Worm (Caenorhabditis elegans) whole organism, mixed stage, embryonic: Measurements from ENCODE around the gene Y71H2AM.14.

Experiments used
- M03D4.4 ChIP-seq: sonication (generic microtip); optimal IDR thresholded peaks from 2 replicates; lab custom pipeline; 2017; ENCODE audit warnings: mild to moderate bottlenecking, missing genetic modification characterization, missing compliant biosample characterization
- bed-3 ChIP-seq: fragments of 200-800 bp; sonication (Bioruptor generic); optimal IDR thresholded peaks from 3 replicates; lab custom pipeline; 2018; ENCODE audit warnings: mild to moderate bottlenecking, missing genetic modification characterization, moderate library complexity, missing compliant biosample characterization
- ceh-39 ChIP-seq: fragments of 150-350 bp; optimal IDR thresholded peaks from 2 replicates; lab custom pipeline; 2014; ENCODE audit warnings: missing biosample characterization, missing genetic modification characterization
- ceh-43 ChIP-seq: fragments of 200-800 bp; sonication (Bioruptor generic); optimal IDR thresholded peaks from 2 replicates; lab custom pipeline; 2018; ENCODE audit warnings: mild to moderate bottlenecking, missing genetic modification characterization, moderate library complexity, missing compliant biosample characterization
- ceh-83 ChIP-seq: fragments of 200-800 bp; sonication (Bioruptor generic); optimal IDR thresholded peaks from 2 replicates; lab custom pipeline; 2018; ENCODE audit warnings: mild to moderate bottlenecking, missing genetic modification characterization, missing compliant biosample characterization
- ces-1 ChIP-seq: fragments of 150-350 bp; optimal IDR thresholded peaks from 2 replicates; lab custom pipeline; 2014; ENCODE audit warnings: missing biosample characterization, missing genetic modification reagents, missing genetic modification characterization
- cnd-1 ChIP-seq: fragments of 200-800 bp; sonication (Bioruptor generic); optimal IDR thresholded peaks from 2 replicates; lab custom pipeline; 2018; ENCODE audit warnings: mild to moderate bottlenecking, missing genetic modification characterization, missing compliant biosample characterization
- elt-3 ChIP-seq: fragments of 150-350 bp; optimal IDR thresholded peaks from 2 replicates; lab custom pipeline; 2014; ENCODE audit warnings: missing biosample characterization, missing genetic modification characterization
- flh-1 ChIP-seq: fragments of 200-800 bp; sonication (Bioruptor generic); optimal IDR thresholded peaks from 2 replicates; lab custom pipeline; 2018; ENCODE audit warnings: mild to moderate bottlenecking, missing genetic modification characterization, moderate library complexity, missing compliant biosample characterization
- ham-2 ChIP-seq: fragments of 200-800 bp; sonication (Bioruptor generic); optimal IDR thresholded peaks from 2 replicates; lab custom pipeline; 2018; ENCODE audit warnings: mild to moderate bottlenecking, missing genetic modification characterization, missing compliant biosample characterization
- hlh-1 ChIP-seq: fragments of 150-350 bp; optimal IDR thresholded peaks from 2 replicates; lab custom pipeline; 2014; ENCODE audit warnings: missing biosample characterization, missing genetic modification reagents, missing genetic modification characterization
- lin-32 ChIP-seq: fragments of 200-800 bp; sonication (Bioruptor generic); optimal IDR thresholded peaks from 2 replicates; lab custom pipeline; 2018; ENCODE audit warnings: mild to moderate bottlenecking, missing genetic modification characterization, missing compliant biosample characterization
- mab-5 ChIP-seq: fragments of 150-350 bp; optimal IDR thresholded peaks from 2 replicates; lab custom pipeline; 2014; ENCODE audit warnings: missing biosample characterization, missing genetic modification characterization
- mep-1 ChIP-seq: fragments of 150-350 bp; optimal IDR thresholded peaks from 2 replicates; lab custom pipeline; 2017; ENCODE audit warnings: missing biosample characterization, missing genetic modification reagents, missing genetic modification characterization, inconsistent platforms
- mls-2 ChIP-seq: sonication (generic microtip); optimal IDR thresholded peaks from 2 replicates; lab custom pipeline; 2016; ENCODE audit warnings: mild to moderate bottlenecking, missing genetic modification characterization, moderate library complexity, missing compliant biosample characterization
- nhr-28 ChIP-seq: fragments of 150-350 bp; optimal IDR thresholded peaks from 2 replicates; lab custom pipeline; 2014; ENCODE audit warnings: missing biosample characterization, missing genetic modification characterization
- nhr-76 ChIP-seq: sonication (generic microtip); optimal IDR thresholded peaks from 2 replicates; lab custom pipeline; 2017; ENCODE audit warnings: missing biosample characterization, missing genetic modification characterization
- pha-4 ChIP-seq: fragments of 150-350 bp; optimal IDR thresholded peaks from 2 replicates; lab custom pipeline; 2018; ENCODE audit warnings: missing biosample characterization, missing genetic modification reagents, missing genetic modification characterization
- sem-2 ChIP-seq: fragments of 200-800 bp; sonication (Bioruptor generic); optimal IDR thresholded peaks from 2 replicates; lab custom pipeline; 2018; ENCODE audit warnings: mild to moderate bottlenecking, missing genetic modification characterization, missing compliant biosample characterization
- snpc-4 ChIP-seq: fragments of 150-350 bp; optimal IDR thresholded peaks from 2 replicates; lab custom pipeline; 2014; ENCODE audit warnings: missing biosample characterization, missing genetic modification characterization
- sptf-1 ChIP-seq: sonication (generic microtip); optimal IDR thresholded peaks from 2 replicates; lab custom pipeline; 2017; ENCODE audit warnings: mild to moderate bottlenecking, missing genetic modification characterization, moderate library complexity, missing compliant biosample characterization
- tbx-8 ChIP-seq: fragments of 200-800 bp; sonication (Bioruptor generic); optimal IDR thresholded peaks from 2 replicates; lab custom pipeline; 2018; ENCODE audit warnings: mild to moderate bottlenecking, missing genetic modification characterization, moderate library complexity, missing compliant biosample characterization
- unc-62 ChIP-seq: fragments of 150-350 bp; optimal IDR thresholded peaks from 2 replicates; lab custom pipeline; 2014; ENCODE audit warnings: missing biosample characterization, missing genetic modification reagents, missing genetic modification characterization
- ztf-11 ChIP-seq: fragments of 150-350 bp; optimal IDR thresholded peaks from 2 replicates; lab custom pipeline; 2014; ENCODE audit warnings: missing biosample characterization, missing genetic modification characterization

The Y71H2AM.14 gene

DNA sequence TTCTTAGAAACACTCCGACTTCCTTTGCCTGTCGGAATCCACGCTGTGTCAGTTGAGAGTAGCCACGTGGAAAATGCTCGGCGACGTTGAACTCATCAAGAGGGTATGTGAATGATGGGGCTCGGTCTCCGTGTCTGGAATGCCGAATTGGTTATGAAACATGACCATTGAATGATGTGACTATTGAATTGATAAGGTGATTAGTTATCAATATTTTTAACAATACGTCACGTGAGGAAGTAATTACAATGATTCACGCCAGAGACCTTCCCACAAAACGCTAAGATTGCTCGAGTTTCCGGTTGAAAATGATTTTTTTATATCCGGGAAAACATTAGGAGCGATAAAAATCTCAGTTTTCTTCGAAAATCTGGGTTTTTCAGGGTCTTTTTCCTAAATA is 12.9 kb upstream of the Y71H2AM.14 start:
- TF ChIP-seq cnd-1 (tag; lab: Kevin White, UChicago): no peak
- no peak for TF ChIP-seq M03D4.4 (tag; lab: Kevin White, UChicago)
- no peak for TF ChIP-seq ces-1
- TF ChIP-seq, all 35 proteins: peak for 0

DNA sequence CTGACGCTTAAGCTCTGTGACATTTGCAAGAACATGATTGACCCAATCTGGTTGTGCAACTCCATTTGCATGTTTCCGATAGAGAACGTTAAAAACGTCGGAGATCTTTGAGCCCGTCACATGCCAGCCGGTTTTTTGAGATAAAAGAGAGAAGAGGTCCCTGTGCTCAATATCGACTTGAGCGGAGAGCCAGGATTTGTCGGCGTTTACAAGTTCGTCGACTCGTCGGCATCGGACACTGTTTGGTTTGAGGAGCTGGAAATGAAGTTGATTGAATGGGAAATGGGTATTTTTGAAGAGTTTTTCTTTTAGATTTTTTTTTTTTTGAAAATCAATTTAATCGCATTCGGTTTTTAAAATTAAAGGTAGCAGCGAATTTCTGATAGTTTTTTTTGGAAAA is 11.6 kb upstream of the Y71H2AM.14 start:
- TF ChIP-seq cnd-1 (tag; lab: Kevin White, UChicago) (no peak), ceh-39 (tag; lab: Kevin White, UChicago) (no peak), ceh-83 (GFP tag; lab: Kevin White, UChicago) (no peak), bed-3 (GFP tag; lab: Kevin White, UChicago) (no peak)

DNA sequence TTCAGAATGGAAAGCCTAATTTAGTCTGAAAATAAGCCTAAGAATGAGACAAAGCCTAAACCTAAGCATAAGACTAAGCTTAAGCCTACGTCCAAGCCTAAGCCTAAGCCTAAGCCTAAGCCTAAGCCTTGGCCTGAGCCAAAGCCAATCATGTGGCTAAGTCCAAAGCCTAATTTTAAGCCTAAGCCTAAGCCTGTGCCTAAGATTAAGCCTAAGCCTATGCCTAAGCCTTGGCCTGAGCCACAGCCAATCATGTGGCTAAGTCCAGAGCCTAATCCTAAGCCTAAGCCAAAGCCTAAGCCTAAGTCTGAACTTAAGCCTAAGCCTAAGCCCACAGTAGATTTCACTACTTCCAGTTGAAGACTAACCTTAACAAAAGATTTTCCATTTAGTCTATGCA is 11.0 kb upstream of the Y71H2AM.14 start:
- TF ChIP-seq ham-2 (GFP tag; lab: Kevin White, UChicago) (peak; percentile 9), ceh-83 (GFP tag; lab: Kevin White, UChicago) (no peak)

DNA sequence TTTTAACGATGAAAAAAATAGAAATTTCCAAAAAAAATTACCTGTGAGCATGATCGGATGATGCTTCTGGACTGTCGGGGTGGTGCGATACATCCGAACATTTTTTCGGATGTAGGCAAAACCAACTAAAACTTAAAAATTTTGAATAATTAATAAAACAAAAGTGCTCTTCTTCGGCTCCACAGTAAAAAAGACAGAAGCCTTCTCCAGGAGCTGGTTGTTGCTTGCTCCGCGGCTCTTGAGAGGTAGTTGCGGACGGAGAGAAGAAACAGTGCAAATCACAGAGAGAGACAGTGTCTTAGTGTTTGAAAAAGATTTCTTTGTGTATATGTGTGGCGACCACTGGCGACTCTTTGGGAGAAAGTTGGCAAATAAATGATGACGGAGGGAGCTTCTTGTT is 9.8 kb upstream of the Y71H2AM.14 start, which contains the start of gene gldi-9:
Gene gldi-9 (minus strand): TSS at position 101 of the 400 bp plus-strand sequence.
- no peak for TF ChIP-seq mls-2 (tag; lab: Kevin White, UChicago)
- TF ChIP-seq M03D4.4 (tag; lab: Kevin White, UChicago): no peak
- no peak for TF ChIP-seq ham-2 (GFP tag; lab: Kevin White, UChicago)
- TF ChIP-seq flh-1 (GFP tag; lab: Kevin White, UChicago): no peak
- no peak for TF ChIP-seq hlh-1 (tag; lab: Kevin White, UChicago)
- TF ChIP-seq sptf-1 (tag; lab: Kevin White, UChicago): no peak

DNA sequence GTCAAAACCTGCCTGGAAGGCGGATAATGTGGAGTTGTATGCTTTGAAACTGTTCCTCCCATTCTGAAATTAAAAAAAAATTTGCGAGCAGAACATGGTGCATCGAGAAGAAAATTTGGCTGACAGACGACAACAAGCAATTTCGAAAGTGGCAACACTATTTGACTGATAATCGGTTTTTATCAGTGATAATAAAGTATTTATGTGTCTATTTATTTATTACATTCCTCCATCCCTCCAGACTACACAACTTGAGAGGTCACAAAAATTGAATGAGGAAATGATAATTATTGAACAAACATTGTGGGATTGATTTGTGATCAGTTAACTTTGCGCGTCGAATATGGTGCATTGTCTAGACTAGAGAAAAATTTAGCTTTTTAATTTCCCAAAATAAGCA is 7.0 kb downstream of the Y71H2AM.14 start, which contains the start of gene cest-25:
Gene cest-25 (minus strand): TSS at position 63 of the 400 bp plus-strand sequence.
- TF ChIP-seq mls-2 (tag; lab: Kevin White, UChicago) (no peak), snpc-4 (tag; lab: Kevin White, UChicago) (no peak), bed-3 (GFP tag; lab: Kevin White, UChicago) (no peak), mep-1 (no peak), sptf-1 (tag; lab: Kevin White, UChicago) (no peak), lin-32 (GFP tag; lab: Kevin White, UChicago) (no peak), nhr-76 (tag; lab: Kevin White, UChicago) (no peak), sem-2 (no peak), ces-1 (no peak), M03D4.4 (tag; lab: Kevin White, UChicago) (no peak), ceh-43 (no peak), ztf-11 (tag; lab: Kevin White, UChicago) (no peak), ham-2 (GFP tag; lab: Kevin White, UChicago) (no peak)
- TF ChIP-seq, all 35 proteins: peak for 0

DNA sequence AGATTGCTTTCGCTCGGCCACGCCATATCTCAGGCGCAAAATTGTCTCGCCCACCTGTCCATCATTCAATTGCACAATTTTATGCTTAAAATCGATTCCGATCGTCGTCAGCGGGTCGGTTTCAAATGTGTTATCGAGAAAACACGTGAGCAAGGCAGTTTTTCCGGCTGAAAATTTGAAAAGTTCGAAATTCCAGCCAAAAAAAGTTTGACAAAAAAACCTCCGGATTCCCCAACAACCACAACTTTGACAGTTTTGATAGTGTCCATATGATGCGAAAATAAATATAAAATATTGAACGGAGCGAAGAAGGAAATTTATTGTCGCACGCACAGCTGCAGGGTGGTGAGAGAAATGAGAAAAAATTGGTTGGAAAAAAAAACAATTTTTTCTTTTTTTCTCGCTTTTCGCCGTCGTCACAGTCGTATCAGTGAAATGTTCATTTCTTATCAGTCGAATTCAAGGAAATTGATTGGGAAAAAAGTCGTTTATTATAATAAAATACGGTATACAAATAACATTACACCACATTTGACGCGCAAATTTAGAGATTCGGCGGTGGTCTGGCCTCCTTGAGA is 12.8 kb downstream of the Y71H2AM.14 start, which contains the start of gene Y71H2AM.12:
Gene Y71H2AM.12 (minus strand): TSS at position 486 of the 578 bp plus-strand sequence.
- no peak for TF ChIP-seq bed-3 (GFP tag; lab: Kevin White, UChicago)
- no peak for TF ChIP-seq pha-4 (tag; lab: Kevin White, UChicago)
- TF ChIP-seq cnd-1 (tag; lab: Kevin White, UChicago): no peak
- no peak for TF ChIP-seq tbx-8
- TF ChIP-seq unc-62: no peak
- no peak for TF ChIP-seq ceh-39 (tag; lab: Kevin White, UChicago)
- no peak for TF ChIP-seq mab-5
- no peak for TF ChIP-seq mls-2 (tag; lab: Kevin White, UChicago)
- TF ChIP-seq ham-2 (GFP tag; lab: Kevin White, UChicago): no peak
- no peak for TF ChIP-seq nhr-28 (tag; lab: Kevin White, UChicago)
- no peak for TF ChIP-seq elt-3 (tag; lab: Kevin White, UChicago)
